Fruit fly (Drosophila melanogaster) whole organism, embryonic: ENCODE data around the gene Ero1L.

ENCODE experiments used
- Blimp-1 ChIP-seq: fragments of 200-800 bp; sonication (Bioruptor generic); optimal IDR thresholded peaks from 3 replicates; lab custom pipeline; 2018; ENCODE audit warnings: missing biosample characterization, missing genetic modification characterization, mild to moderate bottlenecking, moderate library complexity, missing genetic modification reagents
- C15 ChIP-seq: fragments of 200-800 bp; sonication (Bioruptor generic); IDR thresholded peaks from 3 replicates; pipeline ENCODE4 v1.3.6; 2022; ENCODE audit warnings: missing biosample characterization, missing genetic modification characterization
- CG11456 ChIP-seq: fragments of 200-800 bp; sonication (Bioruptor generic); IDR thresholded peaks from 3 replicates; pipeline ENCODE4 v1.3.6; 2022; ENCODE audit warnings: missing biosample characterization, missing genetic modification characterization
- CG11696 ChIP-seq: fragments of 200-800 bp; sonication (Bioruptor generic); IDR thresholded peaks from 2 replicates; pipeline ENCODE4 v1.3.6; 2022; ENCODE audit warnings: missing biosample characterization, missing genetic modification characterization
- CG11723 ChIP-seq: fragments of 200-800 bp; sonication (Bioruptor generic); optimal IDR thresholded peaks from 2 replicates; lab custom pipeline; 2017; ENCODE audit warnings: missing biosample characterization, mild to moderate bottlenecking, missing genetic modification characterization
- CG12104 ChIP-seq: fragments of 200-800 bp; sonication (Bioruptor generic); optimal IDR thresholded peaks from 3 replicates; lab custom pipeline; 2016; ENCODE audit warnings: missing biosample characterization, missing genetic modification characterization
- CG12299 ChIP-seq: fragments of 200-800 bp; sonication (Bioruptor generic); optimal IDR thresholded peaks from 2 replicates; lab custom pipeline; 2018; ENCODE audit warnings: missing biosample characterization, mild to moderate bottlenecking, missing genetic modification characterization
- CG12769 ChIP-seq: fragments of 200-800 bp; sonication (Bioruptor generic); optimal IDR thresholded peaks from 2 replicates; lab custom pipeline; 2019; ENCODE audit warnings: missing biosample characterization, mild to moderate bottlenecking, missing genetic modification characterization, moderate library complexity
- CG13287 ChIP-seq: fragments of 200-800 bp; sonication (Bioruptor generic); IDR thresholded peaks from 2 replicates; pipeline ENCODE4 v1.3.6; 2022; ENCODE audit warnings: missing biosample characterization, missing genetic modification characterization; ENCODE audit not compliant: partially characterized antibody
- CG14710 ChIP-seq: fragments of 200-800 bp; sonication (Bioruptor generic); optimal IDR thresholded peaks from 3 replicates; lab custom pipeline; 2019; ENCODE audit warnings: missing biosample characterization, mild to moderate bottlenecking, missing genetic modification characterization, moderate library complexity
- CG1529 ChIP-seq: fragments of 200-800 bp; sonication (Bioruptor generic); optimal IDR thresholded peaks from 3 replicates; lab custom pipeline; 2018; ENCODE audit warnings: missing biosample characterization, missing genetic modification characterization
- CG16813 ChIP-seq: fragments of 200-800 bp; sonication (Bioruptor generic); IDR thresholded peaks from 3 replicates; pipeline ENCODE4 v1.3.6; 2022; ENCODE audit warnings: missing biosample characterization, missing genetic modification characterization; ENCODE audit not compliant: partially characterized antibody
- CG17568 ChIP-seq: fragments of 200-800 bp; sonication (Bioruptor generic); optimal IDR thresholded peaks from 2 replicates; lab custom pipeline; 2018; ENCODE audit warnings: missing biosample characterization, mild to moderate bottlenecking, missing genetic modification characterization, moderate library complexity
- CG18619 ChIP-seq: fragments of 200-800 bp; sonication (Bioruptor generic); optimal IDR thresholded peaks from 3 replicates; lab custom pipeline; 2017; ENCODE audit warnings: missing biosample characterization, mild to moderate bottlenecking, missing genetic modification characterization
- CG2712 ChIP-seq: fragments of 200-800 bp; optimal IDR thresholded peaks from 3 replicates; lab custom pipeline; 2019; ENCODE audit warnings: missing biosample characterization, mild to moderate bottlenecking, missing genetic modification characterization, moderate library complexity
- CG2875 ChIP-seq: fragments of 200-800 bp; sonication (Bioruptor generic); optimal IDR thresholded peaks from 2 replicates; lab custom pipeline; 2017; ENCODE audit warnings: missing biosample characterization, mild to moderate bottlenecking, missing genetic modification characterization, missing genetic modification reagents
- CG42726 ChIP-seq: fragments of 200-800 bp; sonication (Bioruptor generic); IDR thresholded peaks from 2 replicates; pipeline ENCODE4 v1.3.6; 2022; ENCODE audit warnings: missing biosample characterization, missing genetic modification characterization; ENCODE audit not compliant: partially characterized antibody
- CG43689 ChIP-seq: fragments of 200-800 bp; sonication (Bioruptor generic); IDR thresholded peaks from 2 replicates; pipeline ENCODE4 v1.3.6; 2022; ENCODE audit warnings: missing biosample characterization, missing genetic modification characterization
- CG6813 ChIP-seq: fragments of 200-800 bp; sonication (Bioruptor generic); optimal IDR thresholded peaks from 2 replicates; lab custom pipeline; 2017; ENCODE audit warnings: missing biosample characterization, missing genetic modification characterization, mild to moderate bottlenecking, moderate library complexity, missing genetic modification reagents
- CG8290 ChIP-seq, 3 experiments: fragments of 200-800 bp; sonication (Bioruptor generic); optimal IDR thresholded peaks; 2 replicates each; lab custom pipeline; 2016 to 2019; ENCODE audit warnings: missing biosample characterization in 3 of 3, missing genetic modification characterization in 3 of 3, mild to moderate bottlenecking in 2 of 3, moderate library complexity in 1 of 3
- CG8944 ChIP-seq: fragments of 200-800 bp; sonication (Bioruptor generic); optimal IDR thresholded peaks from 3 replicates; lab custom pipeline; 2016; ENCODE audit warnings: missing biosample characterization, missing genetic modification characterization
- CG9876 ChIP-seq: fragments of 200-800 bp; sonication (Bioruptor generic); optimal IDR thresholded peaks from 2 replicates; lab custom pipeline; 2016; ENCODE audit warnings: missing biosample characterization, missing genetic modification characterization
- Dref ChIP-seq: fragments of 200-800 bp; sonication (Bioruptor generic); IDR thresholded peaks from 2 replicates; pipeline ENCODE4 v1.3.6; 2022; ENCODE audit warnings: missing biosample characterization, missing genetic modification characterization
- HmgZ ChIP-seq: fragments of 200-800 bp; sonication (Bioruptor generic); optimal IDR thresholded peaks from 2 replicates; lab custom pipeline; 2018; ENCODE audit warnings: missing biosample characterization, mild to moderate bottlenecking, missing genetic modification characterization
- Hmr ChIP-seq: fragments of 200-800 bp; sonication (Bioruptor generic); optimal IDR thresholded peaks from 3 replicates; lab custom pipeline; 2017; ENCODE audit warnings: mild to moderate bottlenecking, missing biosample characterization, missing genetic modification reagents, missing genetic modification characterization
- Hr78 ChIP-seq, 2 experiments: fragments of 200-800 bp in 1 of 2; fragments of >200 bp in 1 of 2; sonication (Bioruptor generic) in 1 of 2; optimal IDR thresholded peaks; 2 replicates each; lab custom pipeline; 2017 to 2019; ENCODE audit warnings: missing biosample characterization in 2 of 2, missing genetic modification characterization in 2 of 2, mild to moderate bottlenecking in 1 of 2, moderate library complexity in 1 of 2
- Lhr ChIP-seq: fragments of 200-800 bp; sonication (Bioruptor generic); optimal IDR thresholded peaks from 3 replicates; lab custom pipeline; 2017; ENCODE audit warnings: mild to moderate bottlenecking, missing biosample characterization, missing genetic modification reagents, missing genetic modification characterization
- MESR4 ChIP-seq: fragments of 200-800 bp; sonication (Bioruptor generic); optimal IDR thresholded peaks from 2 replicates; lab custom pipeline; 2018; ENCODE audit warnings: missing biosample characterization, mild to moderate bottlenecking, missing genetic modification characterization, moderate library complexity
- Myb ChIP-seq: fragments of 200-800 bp; sonication (Bioruptor generic); optimal IDR thresholded peaks from 2 replicates; lab custom pipeline; 2016; ENCODE audit warnings: missing biosample characterization, missing genetic modification characterization
- al ChIP-seq: fragments of 200-800 bp; sonication (Bioruptor generic); IDR thresholded peaks from 2 replicates; pipeline ENCODE4 v1.3.6; 2022; ENCODE audit warnings: missing biosample characterization, missing genetic modification characterization
- cato ChIP-seq: fragments of 200-800 bp; sonication (Bioruptor generic); optimal IDR thresholded peaks from 2 replicates; lab custom pipeline; 2016; ENCODE audit warnings: missing biosample characterization, missing genetic modification characterization, borderline replicate concordance
- cwo ChIP-seq: fragments of 200-800 bp; sonication (Bioruptor generic); optimal IDR thresholded peaks from 3 replicates; lab custom pipeline; 2017; ENCODE audit warnings: missing biosample characterization, missing genetic modification characterization, mild to moderate bottlenecking, moderate library complexity, missing genetic modification reagents
- dan ChIP-seq: fragments of 200-800 bp; sonication (Bioruptor generic); IDR thresholded peaks from 2 replicates; pipeline ENCODE4 v1.3.6; 2022; ENCODE audit warnings: missing biosample characterization, missing genetic modification characterization
- ewg ChIP-seq: fragments of 200-800 bp; sonication (Bioruptor generic); optimal IDR thresholded peaks from 3 replicates; lab custom pipeline; 2017; ENCODE audit warnings: mild to moderate bottlenecking, missing biosample characterization, missing genetic modification reagents, missing genetic modification characterization
- eyg ChIP-seq: fragments of 200-800 bp; sonication (Bioruptor generic); optimal IDR thresholded peaks from 3 replicates; lab custom pipeline; 2016; ENCODE audit warnings: missing biosample characterization, missing genetic modification characterization
- fd3F ChIP-seq: fragments of 200-800 bp; sonication (Bioruptor generic); optimal IDR thresholded peaks from 2 replicates; lab custom pipeline; 2018; ENCODE audit warnings: missing biosample characterization, mild to moderate bottlenecking, missing genetic modification characterization, moderate library complexity
- fu2 ChIP-seq: fragments of 200-800 bp; sonication (Bioruptor generic); optimal IDR thresholded peaks from 2 replicates; lab custom pipeline; 2016; ENCODE audit warnings: missing biosample characterization, missing genetic modification characterization
- gcm2 ChIP-seq: fragments of 200-800 bp; sonication (Bioruptor generic); optimal IDR thresholded peaks from 2 replicates; lab custom pipeline; 2016; ENCODE audit warnings: missing biosample characterization, missing genetic modification characterization
- hth ChIP-seq: fragments of >200 bp; optimal IDR thresholded peaks from 2 replicates; lab custom pipeline; 2017; ENCODE audit warnings: inconsistent platforms
- mirr ChIP-seq: fragments of 200-800 bp; sonication (Bioruptor generic); optimal IDR thresholded peaks from 3 replicates; lab custom pipeline; 2018; ENCODE audit warnings: missing biosample characterization, mild to moderate bottlenecking, missing genetic modification characterization
- nau ChIP-seq: fragments of 200-800 bp; sonication (Bioruptor generic); optimal IDR thresholded peaks from 3 replicates; lab custom pipeline; 2017; ENCODE audit warnings: missing biosample characterization, mild to moderate bottlenecking, missing genetic modification characterization, missing genetic modification reagents
- nerfin-2 ChIP-seq: fragments of 200-800 bp; sonication (Bioruptor generic); IDR thresholded peaks from 2 replicates; pipeline ENCODE4 v1.3.6; 2022; ENCODE audit warnings: missing biosample characterization, missing genetic modification characterization; ENCODE audit not compliant: partially characterized antibody
- pfk ChIP-seq: fragments of 200-800 bp; sonication (Bioruptor generic); optimal IDR thresholded peaks from 2 replicates; lab custom pipeline; 2018; ENCODE audit warnings: missing biosample characterization, mild to moderate bottlenecking, missing genetic modification characterization, moderate library complexity
- pnt ChIP-seq: fragments of 200-800 bp; sonication (Bioruptor generic); optimal IDR thresholded peaks from 3 replicates; lab custom pipeline; 2016; ENCODE audit warnings: missing biosample characterization, missing genetic modification characterization
- pum ChIP-seq: fragments of 200-800 bp; sonication (Bioruptor generic); optimal IDR thresholded peaks from 2 replicates; lab custom pipeline; 2016; ENCODE audit warnings: missing biosample characterization, missing genetic modification characterization
- ranshi ChIP-seq: fragments of 200-800 bp; sonication (Bioruptor generic); IDR thresholded peaks from 2 replicates; pipeline ENCODE4 v1.3.6; 2022; ENCODE audit warnings: missing biosample characterization, missing genetic modification characterization
- run ChIP-seq: fragments of 200-800 bp; sonication (Bioruptor generic); optimal IDR thresholded peaks from 3 replicates; lab custom pipeline; 2018; ENCODE audit warnings: missing biosample characterization, mild to moderate bottlenecking, missing genetic modification characterization
- vvl ChIP-seq: fragments of 200-800 bp; sonication (Bioruptor generic); IDR thresholded peaks from 2 replicates; pipeline ENCODE4 v1.3.6; 2022; ENCODE audit warnings: missing biosample characterization, missing genetic modification characterization

Gene Ero1L

DNA sequence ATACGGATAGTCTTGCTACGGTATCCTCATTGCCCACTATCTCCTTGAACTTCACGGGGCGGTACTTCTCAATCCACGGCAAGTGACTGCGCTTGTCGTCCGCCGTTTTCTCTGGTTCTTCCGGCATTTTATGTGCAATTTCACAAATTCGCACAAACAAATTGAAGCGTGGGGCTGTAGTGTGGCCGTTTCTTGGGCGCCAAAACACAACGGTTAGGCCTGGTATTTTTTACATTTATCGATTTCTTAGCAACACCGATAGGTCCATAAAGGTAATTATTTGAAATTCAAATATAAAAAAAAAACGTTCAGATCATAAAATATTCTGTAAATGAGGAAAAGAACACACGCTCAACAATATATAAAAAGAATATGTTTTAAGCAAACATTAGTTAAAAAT lies 34.3 kb upstream of the Ero1L start, which contains the start of gene RfC4 (continued):
- TF ChIP-seq mirr (GFP tag; lab: Kevin White, UChicago) (no peak), fd3F (no peak), Blimp-1 (GFP tag; lab: Kevin White, UChicago) (no peak), CG6813 (no peak), pum (GFP tag; lab: Kevin White, UChicago) (no peak), CG18619 (GFP tag; lab: Kevin White, UChicago) (no peak), Dref (GFP tag; lab: Robert Waterston, UW) (peak; percentile 78), vvl (GFP tag; lab: Robert Waterston, UW) (no peak), CG8944 (GFP tag; lab: Kevin White, UChicago) (no peak), gcm2 (GFP tag; lab: Kevin White, UChicago) (no peak), cato (GFP tag; lab: Kevin White, UChicago) (no peak), run (tag; lab: Kevin White, UChicago) (no peak), eyg (GFP tag; lab: Kevin White, UChicago) (no peak), ranshi (GFP tag; lab: Robert Waterston, UW) (no peak), hth (lab: Kevin White, UChicago) (no peak), fu2 (GFP tag; lab: Kevin White, UChicago) (no peak), CG14710 (tag; lab: Kevin White, UChicago) (peak; percentile 6), CG42726 (GFP tag; lab: Robert Waterston, UW) (no peak), CG2875 (GFP tag; lab: Kevin White, UChicago) (no peak), dan (GFP tag; lab: Robert Waterston, UW) (no peak), al (GFP tag; lab: Robert Waterston, UW) (no peak), CG2712 (no peak), CG11456 (GFP tag; lab: Robert Waterston, UW) (no peak), Myb (GFP tag; lab: Kevin White, UChicago) (peak; percentile 93), HmgZ (tag; lab: Kevin White, UChicago) (peak; percentile 35), Hr78 (GFP tag; optimal IDR thresholded peaks at IDR 0.05; lab: Kevin White, UChicago) (no peak), pnt (GFP tag; lab: Kevin White, UChicago) (no peak), CG16813 (peak; percentile 42; the same call in 1 of the 3 replicates)

DNA sequence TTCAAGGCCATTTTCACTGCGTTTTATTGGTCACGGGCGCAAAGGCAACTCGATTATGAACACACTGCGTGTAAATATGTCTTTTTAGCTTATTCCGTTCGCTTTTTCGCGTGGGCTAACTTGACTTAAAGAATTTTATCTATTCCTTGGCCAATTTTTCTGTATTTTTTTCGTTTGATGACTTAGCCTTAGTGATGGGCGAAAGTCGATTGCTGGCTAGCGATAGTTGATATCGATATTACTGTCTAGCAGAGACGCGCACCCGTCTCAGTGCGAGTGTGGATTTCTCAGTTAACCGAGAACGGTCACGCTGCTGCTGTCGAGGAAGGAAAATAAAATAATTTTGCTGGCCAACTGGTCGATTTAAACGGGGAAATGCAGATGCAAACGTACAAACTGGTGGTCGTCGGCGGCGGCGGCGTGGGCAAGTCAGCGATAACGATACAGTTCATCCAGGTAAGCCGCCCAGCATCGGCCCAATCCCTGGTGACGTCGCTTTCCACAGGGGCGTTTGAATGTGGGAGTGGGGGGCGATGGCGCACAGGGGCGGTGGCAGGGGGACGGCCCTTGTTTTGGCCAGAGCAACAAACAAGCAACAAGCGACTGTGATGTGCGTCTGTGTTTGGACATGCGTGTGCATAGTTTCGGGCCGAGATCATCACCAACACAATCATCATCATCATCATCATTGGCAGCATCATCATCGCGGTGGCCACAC lies 31.2 kb upstream of the Ero1L start, which contains the start of the genes Rop and Ras64B:
TSS of gene Rop (minus strand) at position 193 of the 718 bp plus-strand sequence.
TSS of gene Ras64B (plus strand) at position 273 of the 718 bp plus-strand sequence.
- TF ChIP-seq nau (GFP tag; lab: Kevin White, UChicago) (no peak), vvl (GFP tag; lab: Robert Waterston, UW) (peak; percentile 30; the same call in 1 of the 2 replicates), pfk (GFP tag; lab: Kevin White, UChicago) (no peak), CG8290 (GFP tag; optimal IDR thresholded peaks at IDR 0.05; lab: Kevin White, UChicago) (peak; percentile 53), CG8290 (tag; optimal IDR thresholded peaks at IDR 0.05; lab: Kevin White, UChicago) (peak in 1 of 2 experiments; percentile 84), CG9876 (GFP tag; lab: Kevin White, UChicago) (no peak), cwo (no peak), CG17568 (GFP tag; lab: Kevin White, UChicago) (no peak), CG16813 (peak; percentile 86), MESR4 (GFP tag; lab: Kevin White, UChicago) (peak; percentile 99), C15 (no peak), CG11723 (GFP tag; lab: Kevin White, UChicago) (no peak), CG12299 (tag; lab: Kevin White, UChicago) (peak; percentile 2), ewg (GFP tag; lab: Kevin White, UChicago) (peak; percentile 5), CG12769 (tag; lab: Kevin White, UChicago) (no peak), Hmr (GFP tag; lab: Kevin White, UChicago) (peak; percentile 65), nerfin-2 (peak; percentile 50), CG12104 (GFP tag; lab: Kevin White, UChicago) (no peak), Lhr (GFP tag; lab: Kevin White, UChicago) (peak; percentile 73), CG11696 (GFP tag; lab: Robert Waterston, UW) (no peak), CG13287 (GFP tag; lab: Robert Waterston, UW) (peak; percentile 91), CG1529 (GFP tag; lab: Kevin White, UChicago) (no peak), CG43689 (GFP tag; lab: Robert Waterston, UW) (no peak)
